Worm (Caenorhabditis elegans) whole organism, L2 larva: ENCODE results near the gene F49E11.7.

ENCODE experiments used
- C34F6.9 ChIP-seq: fragments of 150-350 bp; optimal IDR thresholded peaks from 2 replicates; lab custom pipeline; 2014; ENCODE audit warnings: missing biosample characterization, missing genetic modification characterization
- F13H6.1 ChIP-seq: sonication (generic microtip); optimal IDR thresholded peaks from 2 replicates; lab custom pipeline; 2016; ENCODE audit warnings: missing genetic modification characterization, missing compliant biosample characterization
- alr-1 ChIP-seq: fragments of 150-350 bp; optimal IDR thresholded peaks from 2 replicates; lab custom pipeline; 2014; ENCODE audit warnings: missing biosample characterization, missing genetic modification characterization
- aly-2 ChIP-seq: fragments of 150-350 bp; optimal IDR thresholded peaks from 2 replicates; lab custom pipeline; 2014; ENCODE audit warnings: missing biosample characterization, missing genetic modification characterization
- ama-1 ChIP-seq: fragments of 150-350 bp; optimal IDR thresholded peaks from 2 replicates; lab custom pipeline; 2018; ENCODE audit warnings: inconsistent platforms
- blmp-1 ChIP-seq: sonication (generic microtip); optimal IDR thresholded peaks from 2 replicates; lab custom pipeline; 2017; ENCODE audit warnings: missing genetic modification characterization, mild to moderate bottlenecking, missing compliant biosample characterization, antibody characterized with exemption, moderate library complexity; ENCODE audit not compliant: insufficient read depth
- ceh-16 ChIP-seq: fragments of 150-350 bp; optimal IDR thresholded peaks from 2 replicates; lab custom pipeline; 2014; ENCODE audit warnings: missing biosample characterization, missing genetic modification characterization
- ceh-82 ChIP-seq: fragments of 150-350 bp; optimal IDR thresholded peaks from 2 replicates; lab custom pipeline; 2014; ENCODE audit warnings: missing biosample characterization, missing genetic modification characterization
- crh-2 ChIP-seq: sonication (generic microtip); optimal IDR thresholded peaks from 2 replicates; lab custom pipeline; 2017; ENCODE audit warnings: missing biosample characterization, missing genetic modification characterization
- egl-27 ChIP-seq: sonication (generic microtip); optimal IDR thresholded peaks from 3 replicates; lab custom pipeline; 2017; ENCODE audit warnings: missing biosample characterization, missing genetic modification reagents, missing genetic modification characterization
- elt-1 ChIP-seq: fragments of 150-350 bp; optimal IDR thresholded peaks from 2 replicates; lab custom pipeline; 2014; ENCODE audit warnings: missing biosample characterization, missing genetic modification characterization
- elt-3 ChIP-seq: sonication (generic microtip); optimal IDR thresholded peaks from 2 replicates; lab custom pipeline; 2017; ENCODE audit warnings: missing biosample characterization, missing genetic modification characterization
- fos-1 ChIP-seq: fragments of 150-350 bp; optimal IDR thresholded peaks from 2 replicates; lab custom pipeline; 2014; ENCODE audit warnings: missing biosample characterization, missing genetic modification characterization
- gmeb-1 ChIP-seq: fragments of 150-350 bp; optimal IDR thresholded peaks from 2 replicates; lab custom pipeline; 2014; ENCODE audit warnings: missing biosample characterization, missing genetic modification characterization
- lin-11 ChIP-seq: fragments of 150-350 bp; sonication (generic microtip); optimal IDR thresholded peaks from 2 replicates; lab custom pipeline; 2014; ENCODE audit warnings: missing biosample characterization, missing genetic modification characterization, inconsistent platforms, mixed read lengths
- lin-13 ChIP-seq: fragments of 150-350 bp; optimal IDR thresholded peaks from 2 replicates; lab custom pipeline; 2014; ENCODE audit warnings: missing biosample characterization, missing genetic modification reagents, missing genetic modification characterization
- lin-39 ChIP-seq: fragments of 150-350 bp; optimal IDR thresholded peaks from 2 replicates; lab custom pipeline; 2014; ENCODE audit warnings: missing biosample characterization, missing genetic modification reagents, missing genetic modification characterization
- lsy-2 ChIP-seq, 2 experiments: fragments of 150-350 bp in 1 of 2; sonication (generic microtip) in 1 of 2; optimal IDR thresholded peaks; 2 replicates each; lab custom pipeline; 2014 to 2017; ENCODE audit warnings: missing biosample characterization in 2 of 2, missing genetic modification characterization in 2 of 2
- mbf-1 ChIP-seq: sonication (generic microtip); optimal IDR thresholded peaks from 2 replicates; lab custom pipeline; 2017; ENCODE audit warnings: missing biosample characterization, missing genetic modification characterization
- mdl-1 ChIP-seq, 2 experiments: fragments of 150-350 bp in 1 of 2; sonication (generic microtip) in 1 of 2; optimal IDR thresholded peaks; 2 replicates each; lab custom pipeline; 2017; ENCODE audit warnings: missing biosample characterization in 2 of 2, missing genetic modification characterization in 2 of 2
- nhr-10 ChIP-seq: sonication (generic microtip); optimal IDR thresholded peaks from 2 replicates; lab custom pipeline; 2017; ENCODE audit warnings: missing biosample characterization, missing genetic modification characterization
- nhr-11 ChIP-seq: fragments of 150-350 bp; optimal IDR thresholded peaks from 2 replicates; lab custom pipeline; 2014; ENCODE audit warnings: missing biosample characterization, missing genetic modification characterization
- nhr-12 ChIP-seq: fragments of 150-350 bp; optimal IDR thresholded peaks from 2 replicates; lab custom pipeline; 2014; ENCODE audit warnings: missing biosample characterization, missing genetic modification characterization
- nhr-129 ChIP-seq: fragments of 150-350 bp; optimal IDR thresholded peaks from 2 replicates; lab custom pipeline; 2014; ENCODE audit warnings: missing biosample characterization, missing genetic modification characterization
- nhr-237 ChIP-seq: fragments of 150-350 bp; optimal IDR thresholded peaks from 2 replicates; lab custom pipeline; 2014; ENCODE audit warnings: missing biosample characterization, missing genetic modification characterization
- nhr-25 ChIP-seq: fragments of 150-350 bp; sonication (generic microtip); optimal IDR thresholded peaks from 3 replicates; lab custom pipeline; 2014; ENCODE audit warnings: missing biosample characterization, missing genetic modification characterization
- nhr-6 ChIP-seq: fragments of 150-350 bp; optimal IDR thresholded peaks from 2 replicates; lab custom pipeline; 2014; ENCODE audit warnings: missing biosample characterization, missing genetic modification characterization
- peb-1 ChIP-seq: fragments of 150-350 bp; optimal IDR thresholded peaks from 2 replicates; lab custom pipeline; 2014; ENCODE audit warnings: missing biosample characterization, missing genetic modification characterization
- sem-4 ChIP-seq: fragments of 150-350 bp; optimal IDR thresholded peaks from 2 replicates; lab custom pipeline; 2014; ENCODE audit warnings: missing biosample characterization, missing genetic modification reagents, missing genetic modification characterization
- skn-1 ChIP-seq: sonication (generic microtip); optimal IDR thresholded peaks from 2 replicates; lab custom pipeline; 2017; ENCODE audit warnings: missing biosample characterization, missing genetic modification characterization
- sma-3 ChIP-seq: sonication (generic microtip); optimal IDR thresholded peaks from 2 replicates; lab custom pipeline; 2016; ENCODE audit warnings: missing genetic modification reagents, missing genetic modification characterization, missing compliant biosample characterization
- sma-9 ChIP-seq, 2 experiments: fragments of 150-350 bp in 1 of 2; sonication (generic microtip) in 1 of 2; optimal IDR thresholded peaks; 2 replicates each; lab custom pipeline; 2014 to 2016; ENCODE audit warnings: missing genetic modification characterization in 2 of 2, mild to moderate bottlenecking in 1 of 2, missing biosample characterization in 1 of 2, missing compliant biosample characterization in 1 of 2, missing genetic modification reagents in 1 of 2, moderate library complexity in 1 of 2
- snpc-4 ChIP-seq: fragments of 150-350 bp; optimal IDR thresholded peaks from 2 replicates; lab custom pipeline; 2014; ENCODE audit warnings: missing biosample characterization, missing genetic modification characterization
- unc-39 ChIP-seq: fragments of 150-350 bp; optimal IDR thresholded peaks from 2 replicates; lab custom pipeline; 2014; ENCODE audit warnings: missing biosample characterization, missing genetic modification characterization
- unc-62 ChIP-seq: fragments of 150-350 bp; optimal IDR thresholded peaks from 2 replicates; lab custom pipeline; 2014; ENCODE audit warnings: missing biosample characterization, missing genetic modification reagents, missing genetic modification characterization
- zag-1 ChIP-seq: fragments of 150-350 bp; optimal IDR thresholded peaks from 2 replicates; lab custom pipeline; 2014; ENCODE audit warnings: missing biosample characterization, missing genetic modification characterization
- ztf-11 ChIP-seq: sonication (generic microtip); optimal IDR thresholded peaks from 2 replicates; lab custom pipeline; 2017; ENCODE audit warnings: missing biosample characterization, missing genetic modification characterization
- ztf-4 ChIP-seq: fragments of 150-350 bp; optimal IDR thresholded peaks from 2 replicates; lab custom pipeline; 2014; ENCODE audit warnings: missing biosample characterization, missing genetic modification characterization

The F49E11.7 gene

DNA sequence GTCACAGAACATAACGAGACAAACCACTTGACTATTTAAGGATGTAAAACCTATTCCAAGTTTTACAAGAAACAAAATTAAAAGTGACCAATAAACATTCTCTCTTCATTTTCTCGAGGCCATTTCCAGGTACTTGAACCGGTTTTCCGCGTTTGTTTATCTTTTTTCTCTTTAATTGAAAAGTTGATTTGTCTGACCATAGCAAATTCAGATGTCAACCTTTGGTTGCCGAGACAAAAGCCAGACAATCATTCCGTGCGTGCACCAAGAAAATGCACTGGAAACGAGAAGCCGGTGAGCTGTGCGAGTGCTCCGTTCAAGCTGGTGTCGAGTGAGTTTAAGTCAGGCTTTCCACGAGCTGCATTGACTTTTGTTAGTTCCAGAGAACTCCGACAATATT, 29.4 kb downstream of the F49E11.7 start:
- TF ChIP-seq fos-1 = no peak
- no peak for TF ChIP-seq nhr-10 (tag; lab: Kevin White, UChicago)
- TF ChIP-seq unc-62 = no peak
- TF ChIP-seq egl-27 (tag; lab: Kevin White, UChicago) = no peak
- no peak for TF ChIP-seq crh-2
- TF ChIP-seq ceh-16 (tag; lab: Kevin White, UChicago) = no peak
- TF ChIP-seq mdl-1 (tag; optimal IDR thresholded peaks at IDR 0.05; lab: Kevin White, UChicago) = no peak
- TF ChIP-seq lin-39 (tag; lab: Kevin White, UChicago) = no peak
- no peak for TF ChIP-seq blmp-1 (tag; lab: Kevin White, UChicago)
- no peak for TF ChIP-seq ztf-11
- TF ChIP-seq lin-13 (GFP tag; lab: Kevin White, UChicago) = no peak
- peak; percentile 19 for TF ChIP-seq nhr-25 (tag; lab: Kevin White, UChicago)
- no peak for TF ChIP-seq nhr-237 (tag; lab: Kevin White, UChicago)
- no peak for TF ChIP-seq peb-1 (tag; lab: Kevin White, UChicago)
- no peak for TF ChIP-seq lsy-2 (tag; optimal IDR thresholded peaks at IDR 0.05; lab: Kevin White, UChicago)
- peak; percentile 38 for TF ChIP-seq nhr-129 (tag; lab: Kevin White, UChicago)
- no peak for TF ChIP-seq lin-11 (tag; lab: Kevin White, UChicago)
- no peak for TF ChIP-seq F13H6.1 (tag; lab: Kevin White, UChicago)
- no peak for TF ChIP-seq elt-1 (tag; lab: Kevin White, UChicago)
- TF ChIP-seq sem-4 = peak; percentile 10
- TF ChIP-seq zag-1 = no peak
- TF ChIP-seq ceh-82 = no peak
- no peak for TF ChIP-seq ztf-4 (tag; lab: Kevin White, UChicago)
- TF ChIP-seq sma-9 (GFP tag; optimal IDR thresholded peaks at IDR 0.05; lab: Kevin White, UChicago) = no peak
- TF ChIP-seq sma-9 (tag; optimal IDR thresholded peaks at IDR 0.05; lab: Kevin White, UChicago) = no peak
- no peak for TF ChIP-seq C34F6.9 (tag; lab: Kevin White, UChicago)
- TF ChIP-seq aly-2 (tag; lab: Kevin White, UChicago) = no peak

DNA sequence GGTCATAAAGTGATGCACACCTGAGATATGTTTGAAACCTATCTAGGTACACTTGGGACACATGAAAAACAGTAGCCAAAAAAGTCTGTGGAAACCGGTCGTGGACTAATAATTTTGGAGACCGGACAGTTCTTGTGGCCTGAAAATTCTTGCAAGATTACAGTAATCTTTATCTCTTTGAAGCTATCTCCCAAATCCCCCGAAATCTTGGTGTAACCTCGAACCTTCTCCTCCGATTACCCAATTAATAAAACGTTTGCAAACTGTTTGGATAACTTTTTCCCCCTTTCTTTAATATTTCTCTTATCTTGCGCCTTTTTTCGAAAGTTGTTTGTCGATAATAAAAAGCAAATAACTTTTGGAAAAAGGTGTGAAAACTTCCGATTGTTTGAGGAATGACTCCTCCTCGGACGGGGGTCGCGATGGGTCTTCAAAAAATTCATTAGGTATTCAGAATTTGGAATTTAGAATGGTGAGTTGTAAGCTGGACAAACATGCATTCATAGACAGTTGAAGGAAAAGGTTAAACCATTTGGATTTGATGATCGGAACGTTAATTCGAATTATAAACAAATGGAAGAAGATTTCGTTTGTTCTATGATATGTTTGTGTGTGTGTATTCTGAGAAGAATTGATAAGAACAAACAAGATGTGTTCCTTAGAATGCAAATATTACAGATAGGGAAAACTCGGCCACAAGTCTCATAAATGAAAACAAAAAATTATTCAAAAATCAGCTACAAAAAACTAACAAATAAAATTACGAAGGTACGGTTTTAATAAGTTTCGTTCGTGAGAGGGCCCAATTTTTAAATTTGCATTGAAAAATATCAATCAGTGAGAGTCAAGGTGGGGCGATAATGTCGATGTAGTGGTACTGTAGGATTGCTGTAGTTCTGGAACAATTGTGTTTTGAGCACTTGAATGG, 30.4 kb downstream of the F49E11.7 start:
- TF ChIP-seq ama-1 (lab: Kevin White, UChicago) (peak; percentile 22), skn-1 (tag; lab: Kevin White, UChicago) (no peak), blmp-1 (tag; lab: Kevin White, UChicago) (no peak), mdl-1 (tag; optimal IDR thresholded peaks at IDR 0.05; lab: Kevin White, UChicago) (no peak), gmeb-1 (tag; lab: Kevin White, UChicago) (no peak), unc-62 (no peak), mbf-1 (tag; lab: Kevin White, UChicago) (no peak), elt-1 (tag; lab: Kevin White, UChicago) (no peak), nhr-25 (tag; lab: Kevin White, UChicago) (peak; percentile 92), lin-39 (tag; lab: Kevin White, UChicago) (no peak), nhr-11 (tag; lab: Kevin White, UChicago) (no peak), egl-27 (tag; lab: Kevin White, UChicago) (no peak), unc-39 (tag; lab: Kevin White, UChicago) (no peak), zag-1 (no peak), lsy-2 (tag; optimal IDR thresholded peaks at IDR 0.05; lab: Kevin White, UChicago) (no peak), ceh-16 (tag; lab: Kevin White, UChicago) (no peak), F13H6.1 (tag; lab: Kevin White, UChicago) (peak; percentile 17), snpc-4 (tag; lab: Kevin White, UChicago) (no peak), ztf-4 (tag; lab: Kevin White, UChicago) (peak; percentile 77), alr-1 (tag; lab: Kevin White, UChicago) (no peak), nhr-6 (tag; lab: Kevin White, UChicago) (peak; percentile 12), nhr-12 (tag; lab: Kevin White, UChicago) (no peak), nhr-237 (tag; lab: Kevin White, UChicago) (no peak), elt-3 (tag; lab: Kevin White, UChicago) (no peak), sma-3 (GFP tag; lab: Kevin White, UChicago) (peak; percentile 66)
- TF ChIP-seq, all 48 proteins: peak for 6
